Worm (Caenorhabditis elegans) whole organism, L1 larva: ENCODE measurements around the gene srh-19.

Experiments
- fos-1 ChIP-seq: fragments of 150-350 bp; optimal IDR thresholded peaks from 2 replicates; lab custom pipeline; 2014; ENCODE audit warnings: missing biosample characterization, missing genetic modification characterization
- hlh-17 ChIP-seq: fragments of 200-800 bp; sonication (Bioruptor generic); optimal IDR thresholded peaks from 2 replicates; lab custom pipeline; 2018; ENCODE audit warnings: missing genetic modification characterization, mild to moderate bottlenecking, missing compliant biosample characterization, moderate library complexity, borderline replicate concordance
- irx-1 ChIP-seq: sonication (generic microtip); optimal IDR thresholded peaks from 2 replicates; lab custom pipeline; 2016; ENCODE audit warnings: missing genetic modification characterization, missing compliant biosample characterization
- nhr-11 ChIP-seq: fragments of 150-350 bp; optimal IDR thresholded peaks from 2 replicates; lab custom pipeline; 2014; ENCODE audit warnings: missing biosample characterization, missing genetic modification characterization
- snpc-4 ChIP-seq: fragments of 150-350 bp; optimal IDR thresholded peaks from 2 replicates; lab custom pipeline; 2014; ENCODE audit warnings: missing biosample characterization, missing genetic modification characterization
- sup-37 ChIP-seq: fragments of 200-800 bp; sonication (Bioruptor generic); optimal IDR thresholded peaks from 2 replicates; lab custom pipeline; 2018; ENCODE audit warnings: mild to moderate bottlenecking, missing genetic modification characterization, missing compliant biosample characterization

DNA sequence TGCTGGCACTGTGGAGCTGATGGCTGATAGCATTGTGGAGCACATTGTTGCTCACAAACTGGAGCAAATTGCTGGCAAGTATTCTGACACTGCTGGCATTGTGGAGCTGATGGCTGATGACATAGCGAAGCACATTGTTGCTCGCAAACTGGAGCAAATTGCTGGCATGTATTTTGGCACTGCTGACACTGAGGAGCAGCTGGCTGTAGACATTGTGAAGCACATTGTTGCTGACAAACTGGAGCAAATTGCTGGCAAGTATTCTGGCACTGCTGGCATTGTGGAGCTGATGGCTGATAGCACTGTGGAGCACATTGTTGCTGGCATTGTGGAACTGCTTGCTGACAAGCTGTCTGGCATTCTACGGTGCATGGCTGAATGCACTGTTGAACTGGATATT, 3.7 kb upstream of the srh-19 start:
- TF ChIP-seq nhr-11 (tag; lab: Kevin White, UChicago) = no peak
- TF ChIP-seq sup-37 = no peak
- TF ChIP-seq hlh-17 (GFP tag; lab: Kevin White, UChicago) = no peak
- TF ChIP-seq fos-1 = no peak
- no peak for TF ChIP-seq irx-1 (tag; lab: Kevin White, UChicago)
- no peak for TF ChIP-seq snpc-4 (tag; lab: Kevin White, UChicago)
